Fruit fly (Drosophila melanogaster): ENCODE data around the gene loh.

The loh gene

dm6 chr2L:10418981-10419380 lies 23.4 kb upstream of the loh start, which contains the start of gene RfC3 (continued):
- no peak for TF ChIP-seq Sox102F (GFP tag; optimal IDR thresholded peaks at IDR 0.05)
- TF ChIP-seq CG6175 (GFP tag; IDR thresholded peaks at IDR 0.05): no peak
- no peak for TF ChIP-seq nau (GFP tag; optimal IDR thresholded peaks at IDR 0.05)
- TF ChIP-seq nerfin-2 (GFP tag; IDR thresholded peaks at IDR 0.05; ENCODE audit: partially characterized antibody): peak; percentile 94
- TF ChIP-seq HHEX (GFP tag; optimal IDR thresholded peaks at IDR 0.05): no peak
- no peak for TF ChIP-seq CG1602 (GFP tag; optimal IDR thresholded peaks at IDR 0.05)
- TF ChIP-seq C15 (GFP tag; IDR thresholded peaks at IDR 0.05): no peak
- TF ChIP-seq Dek (tag; optimal IDR thresholded peaks at IDR 0.05): no peak
- no peak for TF ChIP-seq tap (tag; optimal IDR thresholded peaks at IDR 0.05)
- no peak for TF ChIP-seq bigmax (GFP tag; optimal IDR thresholded peaks at IDR 0.05)
- TF ChIP-seq slou (GFP tag; optimal IDR thresholded peaks at IDR 0.05): no peak
- no peak for TF ChIP-seq CG9437 (GFP tag; optimal IDR thresholded peaks at IDR 0.05)
- peak; percentile 2 for TF ChIP-seq CG17829 (tag; optimal IDR thresholded peaks at IDR 0.05)
- no peak for TF ChIP-seq Fer1 (GFP tag; optimal IDR thresholded peaks at IDR 0.05)
- TF ChIP-seq Dip2 (GFP tag; IDR thresholded peaks at IDR 0.05): no peak
- TF ChIP-seq CG12744 (GFP tag; optimal IDR thresholded peaks at IDR 0.05): no peak
- TF ChIP-seq jigr1 (GFP tag; IDR thresholded peaks at IDR 0.05): no peak
- no peak for TF ChIP-seq CG10979 (tag; optimal IDR thresholded peaks at IDR 0.05)
- TF ChIP-seq Spps (tag; optimal IDR thresholded peaks at IDR 0.05): no peak
- TF ChIP-seq CG13123 (GFP tag; optimal IDR thresholded peaks at IDR 0.05): no peak
- TF ChIP-seq CG2875 (GFP tag; optimal IDR thresholded peaks at IDR 0.05): no peak
- no peak for TF ChIP-seq cwo (GFP tag; optimal IDR thresholded peaks at IDR 0.05)
- no peak for TF ChIP-seq Fer2 (tag; optimal IDR thresholded peaks at IDR 0.05)
- no peak for TF ChIP-seq Pdp1 (GFP tag; optimal IDR thresholded peaks at IDR 0.05)
- TF ChIP-seq CG9609 (GFP tag; optimal IDR thresholded peaks at IDR 0.05): no peak
- no peak for TF ChIP-seq grau (tag; optimal IDR thresholded peaks at IDR 0.05)
- no peak for TF ChIP-seq kni (GFP tag; optimal IDR thresholded peaks at IDR 0.05)
- TF ChIP-seq CG8765 (GFP tag; IDR thresholded peaks at IDR 0.05): no peak
- no peak for TF ChIP-seq Nf-YC (tag; optimal IDR thresholded peaks at IDR 0.05)
- TF ChIP-seq stc (GFP tag; IDR thresholded peaks at IDR 0.05): no peak
- TF ChIP-seq emc (GFP tag; optimal IDR thresholded peaks at IDR 0.05): no peak
- TF ChIP-seq CG3726 (GFP tag; IDR thresholded peaks at IDR 0.05): no peak
- TF ChIP-seq Dref (GFP tag; IDR thresholded peaks at IDR 0.05): peak; percentile 95
- TF ChIP-seq Kr (GFP tag; optimal IDR thresholded peaks at IDR 0.05): no peak
- no peak for TF ChIP-seq usp (GFP tag; optimal IDR thresholded peaks at IDR 0.05)
- no peak for TF ChIP-seq ash1 (GFP tag; optimal IDR thresholded peaks at IDR 0.05)
- TF ChIP-seq B-H1 (GFP tag; IDR thresholded peaks at IDR 0.05): no peak
- TF ChIP-seq Deaf1 (tag; optimal IDR thresholded peaks at IDR 0.05): no peak
- peak; percentile 90 for TF ChIP-seq scrt (GFP tag; optimal IDR thresholded peaks at IDR 0.05)
- peak; percentile 59; the same call in 2 of the 3 replicates for TF ChIP-seq knrl (GFP tag; IDR thresholded peaks at IDR 0.05; ENCODE audit: partially characterized antibody)
- TF ChIP-seq rib (GFP tag; IDR thresholded peaks at IDR 0.05): 0 out of 2 replicates have a peak, but pooled peaks have one; percentile 11
- TF ChIP-seq CG6765 (GFP tag; optimal IDR thresholded peaks at IDR 0.05): no peak
- TF ChIP-seq shn (GFP tag; optimal IDR thresholded peaks at IDR 0.05): no peak
- no peak for TF ChIP-seq mirr (GFP tag; optimal IDR thresholded peaks at IDR 0.05)
- TF ChIP-seq CG33557 (GFP tag; optimal IDR thresholded peaks at IDR 0.05): no peak
- no peak for TF ChIP-seq CG9876 (GFP tag; optimal IDR thresholded peaks at IDR 0.05)
- no peak for TF ChIP-seq CG17568 (GFP tag; optimal IDR thresholded peaks at IDR 0.05)
- TF ChIP-seq CG15601 (tag; optimal IDR thresholded peaks at IDR 0.05): no peak
- no peak for TF ChIP-seq CG12769 (tag; optimal IDR thresholded peaks at IDR 0.05)
- TF ChIP-seq br (optimal IDR thresholded peaks at IDR 0.05): no peak
- peak; percentile 92 for TF ChIP-seq CG13287 (GFP tag; IDR thresholded peaks at IDR 0.05; ENCODE audit: partially characterized antibody)
